Worm (Caenorhabditis elegans) whole organism, L3 larva: ENCODE data around the gene sas-4.
A peak's percentile ranks its signal among the peaks of the same experiment; 100 is the strongest.

ENCODE experiments used
- R02D3.7 ChIP-seq: fragments of 150-350 bp; optimal IDR thresholded peaks from 2 replicates; lab custom pipeline; 2014; ENCODE audit warnings: missing biosample characterization, missing genetic modification characterization
- ZK546.5 ChIP-seq: sonication (generic microtip); optimal IDR thresholded peaks from 2 replicates; lab custom pipeline; 2017; ENCODE audit warnings: missing biosample characterization, missing genetic modification characterization
- aly-2 ChIP-seq: fragments of 150-350 bp; optimal IDR thresholded peaks from 2 replicates; lab custom pipeline; 2014; ENCODE audit warnings: missing biosample characterization, missing genetic modification characterization
- ama-1 ChIP-seq: fragments of 150-350 bp; optimal IDR thresholded peaks from 2 replicates; lab custom pipeline; 2018
- ceh-16 ChIP-seq: sonication (generic microtip); optimal IDR thresholded peaks from 2 replicates; lab custom pipeline; 2017; ENCODE audit warnings: missing biosample characterization, missing genetic modification characterization
- ceh-28 ChIP-seq: fragments of 150-350 bp; optimal IDR thresholded peaks from 2 replicates; lab custom pipeline; 2014; ENCODE audit warnings: missing biosample characterization, missing genetic modification reagents, missing genetic modification characterization
- ceh-82 ChIP-seq: fragments of 150-350 bp; optimal IDR thresholded peaks from 2 replicates; lab custom pipeline; 2014; ENCODE audit warnings: missing biosample characterization, missing genetic modification characterization
- ceh-9 ChIP-seq: sonication (generic microtip); optimal IDR thresholded peaks from 2 replicates; lab custom pipeline; 2018; ENCODE audit warnings: missing biosample characterization, missing genetic modification characterization
- daf-12 ChIP-seq: fragments of 150-350 bp; optimal IDR thresholded peaks from 2 replicates; lab custom pipeline; 2014; ENCODE audit warnings: missing biosample characterization, missing genetic modification reagents, missing genetic modification characterization
- egl-27 ChIP-seq: sonication (generic microtip); optimal IDR thresholded peaks from 4 replicates; lab custom pipeline; 2017; ENCODE audit warnings: missing biosample characterization, missing genetic modification reagents, missing genetic modification characterization
- egl-5 ChIP-seq: fragments of 150-350 bp; optimal IDR thresholded peaks from 2 replicates; lab custom pipeline; 2017; ENCODE audit warnings: missing biosample characterization, missing genetic modification reagents, missing genetic modification characterization, inconsistent platforms
- elt-1 ChIP-seq: fragments of 150-350 bp; optimal IDR thresholded peaks from 2 replicates; lab custom pipeline; 2014; ENCODE audit warnings: missing biosample characterization, missing genetic modification characterization
- elt-2 ChIP-seq: sonication (generic microtip); optimal IDR thresholded peaks from 2 replicates; lab custom pipeline; 2016; ENCODE audit warnings: missing genetic modification reagents, mild to moderate bottlenecking, missing genetic modification characterization, missing compliant biosample characterization
- elt-3 ChIP-seq, 3 experiments: fragments of 150-350 bp in 1 of 3; sonication (generic microtip) in 2 of 3; optimal IDR thresholded peaks; 2 replicates in 2 of 3; 4 replicates in 1 of 3; lab custom pipeline; 2014 to 2017; ENCODE audit warnings: missing biosample characterization in 3 of 3, missing genetic modification characterization in 3 of 3
- eor-1 ChIP-seq, 2 experiments: fragments of 150-350 bp; optimal IDR thresholded peaks; 2 replicates each; lab custom pipeline; 2014 to 2018; ENCODE audit warnings: missing biosample characterization in 2 of 2, missing genetic modification characterization in 2 of 2
- fkh-10 ChIP-seq: sonication (generic microtip); optimal IDR thresholded peaks from 2 replicates; lab custom pipeline; 2017; ENCODE audit warnings: missing biosample characterization, missing genetic modification reagents, missing genetic modification characterization
- fkh-2 ChIP-seq: fragments of 150-350 bp; optimal IDR thresholded peaks from 2 replicates; lab custom pipeline; 2014; ENCODE audit warnings: missing biosample characterization, missing genetic modification reagents, missing genetic modification characterization
- fos-1 ChIP-seq: fragments of 150-350 bp; optimal IDR thresholded peaks from 2 replicates; lab custom pipeline; 2014; ENCODE audit warnings: missing biosample characterization, missing genetic modification characterization
- hmg-11 ChIP-seq: sonication (generic microtip); optimal IDR thresholded peaks from 2 replicates; lab custom pipeline; 2016; ENCODE audit warnings: missing genetic modification characterization, missing compliant biosample characterization
- jun-1 ChIP-seq: fragments of 150-350 bp; optimal IDR thresholded peaks from 2 replicates; lab custom pipeline; 2014; ENCODE audit warnings: missing biosample characterization, missing genetic modification reagents, missing genetic modification characterization
- lin-15B ChIP-seq: fragments of 150-350 bp; optimal IDR thresholded peaks from 2 replicates; lab custom pipeline; 2014; ENCODE audit warnings: missing biosample characterization, missing genetic modification characterization
- lin-39 ChIP-seq: fragments of 150-350 bp; optimal IDR thresholded peaks from 2 replicates; lab custom pipeline; 2018; ENCODE audit warnings: missing biosample characterization, missing genetic modification reagents, missing genetic modification characterization
- mdl-1 ChIP-seq: fragments of 150-350 bp; optimal IDR thresholded peaks from 2 replicates; lab custom pipeline; 2014; ENCODE audit warnings: missing biosample characterization, missing genetic modification characterization
- mml-1 ChIP-seq: fragments of 150-350 bp; sonication (generic microtip); optimal IDR thresholded peaks from 3 replicates; lab custom pipeline; 2014; ENCODE audit warnings: missing biosample characterization, missing genetic modification characterization
- nfya-1 ChIP-seq: sonication (generic microtip); optimal IDR thresholded peaks from 2 replicates; lab custom pipeline; 2017; ENCODE audit warnings: missing genetic modification characterization, mild to moderate bottlenecking, missing compliant biosample characterization, antibody characterized with exemption, moderate library complexity; ENCODE audit not compliant: insufficient read depth
- nhr-11 ChIP-seq: fragments of 150-350 bp; optimal IDR thresholded peaks from 2 replicates; lab custom pipeline; 2014; ENCODE audit warnings: missing biosample characterization, missing genetic modification characterization
- nhr-12 ChIP-seq: fragments of 150-350 bp; optimal IDR thresholded peaks from 2 replicates; lab custom pipeline; 2014; ENCODE audit warnings: missing biosample characterization, missing genetic modification characterization
- nhr-23 ChIP-seq: fragments of 150-350 bp; optimal IDR thresholded peaks from 2 replicates; lab custom pipeline; 2014; ENCODE audit warnings: missing biosample characterization, missing genetic modification reagents, missing genetic modification characterization
- nhr-237 ChIP-seq: fragments of 150-350 bp; optimal IDR thresholded peaks from 2 replicates; lab custom pipeline; 2014; ENCODE audit warnings: missing biosample characterization, missing genetic modification characterization
- nhr-25 ChIP-seq: sonication (generic microtip); optimal IDR thresholded peaks from 2 replicates; lab custom pipeline; 2017; ENCODE audit warnings: missing biosample characterization, missing genetic modification characterization
- nhr-28 ChIP-seq: fragments of 150-350 bp; optimal IDR thresholded peaks from 2 replicates; lab custom pipeline; 2014; ENCODE audit warnings: missing biosample characterization, missing genetic modification characterization
- nhr-43 ChIP-seq: sonication (generic microtip); optimal IDR thresholded peaks from 2 replicates; lab custom pipeline; 2016; ENCODE audit warnings: mild to moderate bottlenecking, missing genetic modification characterization, missing compliant biosample characterization; ENCODE audit not compliant: poor library complexity, severe bottlenecking
- nhr-67 ChIP-seq: fragments of 150-350 bp; optimal IDR thresholded peaks from 2 replicates; lab custom pipeline; 2014; ENCODE audit warnings: missing biosample characterization, missing genetic modification characterization
- nhr-76 ChIP-seq: fragments of 150-350 bp; sonication (generic microtip); optimal IDR thresholded peaks from 5 replicates; lab custom pipeline; 2014; ENCODE audit warnings: missing biosample characterization, missing genetic modification characterization
- nhr-77 ChIP-seq: fragments of 150-350 bp; optimal IDR thresholded peaks from 2 replicates; lab custom pipeline; 2014; ENCODE audit warnings: missing biosample characterization, missing genetic modification characterization
- pha-4 ChIP-seq: fragments of 150-350 bp; optimal IDR thresholded peaks from 2 replicates; lab custom pipeline; 2014; ENCODE audit warnings: missing biosample characterization, missing genetic modification reagents, missing genetic modification characterization
- pqm-1 ChIP-seq: fragments of 150-350 bp; optimal IDR thresholded peaks from 2 replicates; lab custom pipeline; 2017; ENCODE audit warnings: missing biosample characterization, missing genetic modification characterization, inconsistent platforms
- sea-2 ChIP-seq: fragments of 150-350 bp; sonication (generic microtip); optimal IDR thresholded peaks from 4 replicates; lab custom pipeline; 2014; ENCODE audit warnings: missing biosample characterization, missing genetic modification reagents, missing genetic modification characterization
- skn-1 ChIP-seq: fragments of 150-350 bp; optimal IDR thresholded peaks from 2 replicates; lab custom pipeline; 2014; ENCODE audit warnings: missing biosample characterization, missing genetic modification characterization
- snpc-4 ChIP-seq: fragments of 150-350 bp; optimal IDR thresholded peaks from 2 replicates; lab custom pipeline; 2014; ENCODE audit warnings: missing biosample characterization, missing genetic modification characterization
- tbx-2 ChIP-seq: sonication (generic microtip); optimal IDR thresholded peaks from 2 replicates; lab custom pipeline; 2016; ENCODE audit warnings: mild to moderate bottlenecking, missing genetic modification characterization, missing compliant biosample characterization
- unc-39 ChIP-seq: sonication (generic microtip); optimal IDR thresholded peaks from 4 replicates; lab custom pipeline; 2017; ENCODE audit warnings: missing biosample characterization, missing genetic modification characterization
- unc-62 ChIP-seq: fragments of 150-350 bp; sonication (generic microtip); optimal IDR thresholded peaks from 4 replicates; lab custom pipeline; 2014; ENCODE audit warnings: missing biosample characterization, missing genetic modification reagents, missing genetic modification characterization
- zag-1 ChIP-seq: fragments of 150-350 bp; optimal IDR thresholded peaks from 2 replicates; lab custom pipeline; 2014; ENCODE audit warnings: missing biosample characterization, missing genetic modification characterization
- ztf-11 ChIP-seq: fragments of 150-350 bp; optimal IDR thresholded peaks from 2 replicates; lab custom pipeline; 2014; ENCODE audit warnings: missing biosample characterization, missing genetic modification characterization
- ztf-4 ChIP-seq: fragments of 150-350 bp; optimal IDR thresholded peaks from 2 replicates; lab custom pipeline; 2014; ENCODE audit warnings: missing biosample characterization, missing genetic modification characterization

The sas-4 gene

ce11 chrIII:8318488-8318887 is at the start of gene sas-4:
TSS of gene sas-4 (minus strand) at chrIII:8318588.
- no peak for TF ChIP-seq ceh-9 (tag; lab: Kevin White, UChicago)
- no peak for TF ChIP-seq ceh-16 (tag; lab: Kevin White, UChicago)
- TF ChIP-seq skn-1, result no peak
- TF ChIP-seq pha-4, result no peak
- no peak for TF ChIP-seq tbx-2 (tag; lab: Kevin White, UChicago)
- no peak for TF ChIP-seq nhr-76
- TF ChIP-seq, all 47 proteins: peak for 0

- TF ChIP-seq fkh-10 (GFP tag; lab: Kevin White, UChicago) (no peak), mml-1 (tag; lab: Kevin White, UChicago) (no peak), elt-1 (tag; lab: Kevin White, UChicago) (no peak), egl-27 (no peak), nhr-23 (tag; lab: Kevin White, UChicago) (no peak), sea-2 (GFP tag; lab: Kevin White, UChicago) (no peak), skn-1 (no peak), nhr-43 (tag; lab: Kevin White, UChicago) (no peak), eor-1 (tag; optimal IDR thresholded peaks at IDR 0.05; lab: Kevin White, UChicago) (no peak), ztf-4 (tag; lab: Kevin White, UChicago) (no peak), mdl-1 (tag; lab: Kevin White, UChicago) (no peak)
These were observed 45.1 kb upstream of the sas-4 start, which contains the start of gene R05D3.3 for ce11 chrIII:8363253-8364061. TSS of gene R05D3.3 (plus strand) at chrIII:8364011.

ce11 chrIII:8358213-8358672 is 39.9 kb upstream of the sas-4 start, which contains the start of the genes R05D3.8 and rfp-1:
TSS of gene R05D3.8 (minus strand) at chrIII:8358327.
TSS of gene rfp-1 (plus strand) at chrIII:8358622.
- TF ChIP-seq nhr-23 (tag; lab: Kevin White, UChicago), result peak; percentile 85
- TF ChIP-seq egl-5, result peak; percentile 99
- TF ChIP-seq lin-15B (tag; lab: Kevin White, UChicago), result peak; percentile 98
- TF ChIP-seq nhr-11 (tag; lab: Kevin White, UChicago), result peak; percentile 20
- TF ChIP-seq ceh-9 (tag; lab: Kevin White, UChicago), result no peak
- TF ChIP-seq nhr-25, result peak; percentile 60
- peak in 1 of 3 experiments; percentile 26 for TF ChIP-seq elt-3 (tag; optimal IDR thresholded peaks at IDR 0.05; lab: Kevin White, UChicago)
- TF ChIP-seq hmg-11 (tag; lab: Kevin White, UChicago), result peak; percentile 56
- no peak for TF ChIP-seq fkh-2 (tag; lab: Kevin White, UChicago)
- no peak for TF ChIP-seq nhr-77 (tag; lab: Kevin White, UChicago)
- TF ChIP-seq mml-1 (tag; lab: Kevin White, UChicago), result no peak
- peak; percentile 85 for TF ChIP-seq skn-1
- TF ChIP-seq jun-1, result peak; percentile 16
- TF ChIP-seq pha-4, result peak; percentile 97
- no peak for TF ChIP-seq nhr-12 (tag; lab: Kevin White, UChicago)
- TF ChIP-seq ceh-82, result no peak
- peak; percentile 62 for TF ChIP-seq nhr-43 (tag; lab: Kevin White, UChicago)
- peak; percentile 30 for TF ChIP-seq egl-27
- peak; percentile 92 for TF ChIP-seq lin-39 (tag; lab: Kevin White, UChicago)
- no peak for TF ChIP-seq ztf-4 (tag; lab: Kevin White, UChicago)
- TF ChIP-seq ceh-16 (tag; lab: Kevin White, UChicago), result no peak
- TF ChIP-seq nhr-28 (tag; lab: Kevin White, UChicago), result no peak
- TF ChIP-seq elt-1 (tag; lab: Kevin White, UChicago), result no peak
- no peak for TF ChIP-seq nhr-76
- peak; percentile 96 for TF ChIP-seq nfya-1 (tag; lab: Kevin White, UChicago)
- TF ChIP-seq nhr-67 (tag; lab: Kevin White, UChicago), result no peak
- no peak for TF ChIP-seq nhr-237
- peak; percentile 56 for TF ChIP-seq elt-2 (tag; lab: Kevin White, UChicago)
- TF ChIP-seq eor-1 (tag; optimal IDR thresholded peaks at IDR 0.05; lab: Kevin White, UChicago), result no peak
- no peak for TF ChIP-seq unc-62 (GFP tag; lab: Kevin White, UChicago)
- peak; percentile 47 for TF ChIP-seq ceh-28 (tag; lab: Kevin White, UChicago)
- peak; percentile 39 for TF ChIP-seq snpc-4 (tag; lab: Kevin White, UChicago)
- no peak for TF ChIP-seq ztf-11 (tag; lab: Kevin White, UChicago)
- TF ChIP-seq R02D3.7 (tag; lab: Kevin White, UChicago), result peak; percentile 99
- no peak for TF ChIP-seq daf-12 (tag; lab: Kevin White, UChicago)
- no peak for TF ChIP-seq fos-1 (tag; lab: Kevin White, UChicago)
- TF ChIP-seq pqm-1 (tag; lab: Kevin White, UChicago), result peak; percentile 53
- TF ChIP-seq ZK546.5 (tag; lab: Kevin White, UChicago), result no peak
- no peak for TF ChIP-seq sea-2 (GFP tag; lab: Kevin White, UChicago)
- TF ChIP-seq unc-39 (tag; lab: Kevin White, UChicago), result no peak
- no peak for TF ChIP-seq zag-1 (tag; lab: Kevin White, UChicago)
- TF ChIP-seq fkh-10 (GFP tag; lab: Kevin White, UChicago), result peak; percentile 58
- TF ChIP-seq tbx-2 (tag; lab: Kevin White, UChicago), result no peak
- TF ChIP-seq ama-1 (lab: Kevin White, UChicago), result peak; percentile 27
- no peak for TF ChIP-seq aly-2 (tag; lab: Kevin White, UChicago)
